Worm (Caenorhabditis elegans) whole organism, L3 larva: ENCODE measurements around the gene ril-2.

ENCODE experiments used
- R02D3.7 ChIP-seq: fragments of 150-350 bp; optimal IDR thresholded peaks from 2 replicates; lab custom pipeline; 2014; ENCODE audit warnings: missing biosample characterization, missing genetic modification characterization
- ZK546.5 ChIP-seq: sonication (generic microtip); optimal IDR thresholded peaks from 2 replicates; lab custom pipeline; 2017; ENCODE audit warnings: missing biosample characterization, missing genetic modification characterization
- aly-2 ChIP-seq: fragments of 150-350 bp; optimal IDR thresholded peaks from 2 replicates; lab custom pipeline; 2014; ENCODE audit warnings: missing biosample characterization, missing genetic modification characterization
- ama-1 ChIP-seq: fragments of 150-350 bp; optimal IDR thresholded peaks from 2 replicates; lab custom pipeline; 2018
- ceh-16 ChIP-seq: sonication (generic microtip); optimal IDR thresholded peaks from 2 replicates; lab custom pipeline; 2017; ENCODE audit warnings: missing biosample characterization, missing genetic modification characterization
- ceh-28 ChIP-seq: fragments of 150-350 bp; optimal IDR thresholded peaks from 2 replicates; lab custom pipeline; 2014; ENCODE audit warnings: missing biosample characterization, missing genetic modification reagents, missing genetic modification characterization
- ceh-82 ChIP-seq: fragments of 150-350 bp; optimal IDR thresholded peaks from 2 replicates; lab custom pipeline; 2014; ENCODE audit warnings: missing biosample characterization, missing genetic modification characterization
- ceh-9 ChIP-seq: sonication (generic microtip); optimal IDR thresholded peaks from 2 replicates; lab custom pipeline; 2018; ENCODE audit warnings: missing biosample characterization, missing genetic modification characterization
- daf-12 ChIP-seq: fragments of 150-350 bp; optimal IDR thresholded peaks from 2 replicates; lab custom pipeline; 2014; ENCODE audit warnings: missing biosample characterization, missing genetic modification reagents, missing genetic modification characterization
- egl-27 ChIP-seq: sonication (generic microtip); optimal IDR thresholded peaks from 4 replicates; lab custom pipeline; 2017; ENCODE audit warnings: missing biosample characterization, missing genetic modification reagents, missing genetic modification characterization
- egl-5 ChIP-seq: fragments of 150-350 bp; optimal IDR thresholded peaks from 2 replicates; lab custom pipeline; 2017; ENCODE audit warnings: missing biosample characterization, missing genetic modification reagents, missing genetic modification characterization, inconsistent platforms
- elt-1 ChIP-seq: fragments of 150-350 bp; optimal IDR thresholded peaks from 2 replicates; lab custom pipeline; 2014; ENCODE audit warnings: missing biosample characterization, missing genetic modification characterization
- elt-2 ChIP-seq: sonication (generic microtip); optimal IDR thresholded peaks from 2 replicates; lab custom pipeline; 2016; ENCODE audit warnings: missing genetic modification reagents, mild to moderate bottlenecking, missing genetic modification characterization, missing compliant biosample characterization
- elt-3 ChIP-seq, 3 experiments: fragments of 150-350 bp in 1 of 3; sonication (generic microtip) in 2 of 3; optimal IDR thresholded peaks; 2 replicates in 2 of 3; 4 replicates in 1 of 3; lab custom pipeline; 2014 to 2017; ENCODE audit warnings: missing biosample characterization in 3 of 3, missing genetic modification characterization in 3 of 3
- eor-1 ChIP-seq, 2 experiments: fragments of 150-350 bp; optimal IDR thresholded peaks; 2 replicates each; lab custom pipeline; 2014 to 2018; ENCODE audit warnings: missing biosample characterization in 2 of 2, missing genetic modification characterization in 2 of 2
- fkh-10 ChIP-seq: sonication (generic microtip); optimal IDR thresholded peaks from 2 replicates; lab custom pipeline; 2017; ENCODE audit warnings: missing biosample characterization, missing genetic modification reagents, missing genetic modification characterization
- fkh-2 ChIP-seq: fragments of 150-350 bp; optimal IDR thresholded peaks from 2 replicates; lab custom pipeline; 2014; ENCODE audit warnings: missing biosample characterization, missing genetic modification reagents, missing genetic modification characterization
- fos-1 ChIP-seq: fragments of 150-350 bp; optimal IDR thresholded peaks from 2 replicates; lab custom pipeline; 2014; ENCODE audit warnings: missing biosample characterization, missing genetic modification characterization
- hmg-11 ChIP-seq: sonication (generic microtip); optimal IDR thresholded peaks from 2 replicates; lab custom pipeline; 2016; ENCODE audit warnings: missing genetic modification characterization, missing compliant biosample characterization
- jun-1 ChIP-seq: fragments of 150-350 bp; optimal IDR thresholded peaks from 2 replicates; lab custom pipeline; 2014; ENCODE audit warnings: missing biosample characterization, missing genetic modification reagents, missing genetic modification characterization
- lin-15B ChIP-seq: fragments of 150-350 bp; optimal IDR thresholded peaks from 2 replicates; lab custom pipeline; 2014; ENCODE audit warnings: missing biosample characterization, missing genetic modification characterization
- lin-39 ChIP-seq: fragments of 150-350 bp; optimal IDR thresholded peaks from 2 replicates; lab custom pipeline; 2018; ENCODE audit warnings: missing biosample characterization, missing genetic modification reagents, missing genetic modification characterization
- lsy-12 ChIP-seq: sonication (generic microtip); optimal IDR thresholded peaks from 2 replicates; lab custom pipeline; 2016; ENCODE audit warnings: mild to moderate bottlenecking, missing genetic modification characterization, missing compliant biosample characterization
- mdl-1 ChIP-seq: fragments of 150-350 bp; optimal IDR thresholded peaks from 2 replicates; lab custom pipeline; 2014; ENCODE audit warnings: missing biosample characterization, missing genetic modification characterization
- mml-1 ChIP-seq: fragments of 150-350 bp; sonication (generic microtip); optimal IDR thresholded peaks from 3 replicates; lab custom pipeline; 2014; ENCODE audit warnings: missing biosample characterization, missing genetic modification characterization
- nfya-1 ChIP-seq: sonication (generic microtip); optimal IDR thresholded peaks from 2 replicates; lab custom pipeline; 2017; ENCODE audit warnings: missing genetic modification characterization, mild to moderate bottlenecking, missing compliant biosample characterization, antibody characterized with exemption, moderate library complexity; ENCODE audit not compliant: insufficient read depth
- nhr-11 ChIP-seq: fragments of 150-350 bp; optimal IDR thresholded peaks from 2 replicates; lab custom pipeline; 2014; ENCODE audit warnings: missing biosample characterization, missing genetic modification characterization
- nhr-12 ChIP-seq: fragments of 150-350 bp; optimal IDR thresholded peaks from 2 replicates; lab custom pipeline; 2014; ENCODE audit warnings: missing biosample characterization, missing genetic modification characterization
- nhr-23 ChIP-seq: fragments of 150-350 bp; optimal IDR thresholded peaks from 2 replicates; lab custom pipeline; 2014; ENCODE audit warnings: missing biosample characterization, missing genetic modification reagents, missing genetic modification characterization
- nhr-237 ChIP-seq: fragments of 150-350 bp; optimal IDR thresholded peaks from 2 replicates; lab custom pipeline; 2014; ENCODE audit warnings: missing biosample characterization, missing genetic modification characterization
- nhr-25 ChIP-seq: sonication (generic microtip); optimal IDR thresholded peaks from 2 replicates; lab custom pipeline; 2017; ENCODE audit warnings: missing biosample characterization, missing genetic modification characterization
- nhr-28 ChIP-seq: fragments of 150-350 bp; optimal IDR thresholded peaks from 2 replicates; lab custom pipeline; 2014; ENCODE audit warnings: missing biosample characterization, missing genetic modification characterization
- nhr-43 ChIP-seq: sonication (generic microtip); optimal IDR thresholded peaks from 2 replicates; lab custom pipeline; 2016; ENCODE audit warnings: mild to moderate bottlenecking, missing genetic modification characterization, missing compliant biosample characterization; ENCODE audit not compliant: poor library complexity, severe bottlenecking
- nhr-67 ChIP-seq: fragments of 150-350 bp; optimal IDR thresholded peaks from 2 replicates; lab custom pipeline; 2014; ENCODE audit warnings: missing biosample characterization, missing genetic modification characterization
- nhr-76 ChIP-seq: fragments of 150-350 bp; sonication (generic microtip); optimal IDR thresholded peaks from 5 replicates; lab custom pipeline; 2014; ENCODE audit warnings: missing biosample characterization, missing genetic modification characterization
- nhr-77 ChIP-seq: fragments of 150-350 bp; optimal IDR thresholded peaks from 2 replicates; lab custom pipeline; 2014; ENCODE audit warnings: missing biosample characterization, missing genetic modification characterization
- pha-4 ChIP-seq: fragments of 150-350 bp; optimal IDR thresholded peaks from 2 replicates; lab custom pipeline; 2014; ENCODE audit warnings: missing biosample characterization, missing genetic modification reagents, missing genetic modification characterization
- pqm-1 ChIP-seq: fragments of 150-350 bp; optimal IDR thresholded peaks from 2 replicates; lab custom pipeline; 2017; ENCODE audit warnings: missing biosample characterization, missing genetic modification characterization, inconsistent platforms
- sea-2 ChIP-seq: fragments of 150-350 bp; sonication (generic microtip); optimal IDR thresholded peaks from 4 replicates; lab custom pipeline; 2014; ENCODE audit warnings: missing biosample characterization, missing genetic modification reagents, missing genetic modification characterization
- skn-1 ChIP-seq: fragments of 150-350 bp; optimal IDR thresholded peaks from 2 replicates; lab custom pipeline; 2014; ENCODE audit warnings: missing biosample characterization, missing genetic modification characterization
- snpc-4 ChIP-seq: fragments of 150-350 bp; optimal IDR thresholded peaks from 2 replicates; lab custom pipeline; 2014; ENCODE audit warnings: missing biosample characterization, missing genetic modification characterization
- tbx-2 ChIP-seq: sonication (generic microtip); optimal IDR thresholded peaks from 2 replicates; lab custom pipeline; 2016; ENCODE audit warnings: mild to moderate bottlenecking, missing genetic modification characterization, missing compliant biosample characterization
- unc-39 ChIP-seq: sonication (generic microtip); optimal IDR thresholded peaks from 4 replicates; lab custom pipeline; 2017; ENCODE audit warnings: missing biosample characterization, missing genetic modification characterization
- unc-62 ChIP-seq: fragments of 150-350 bp; sonication (generic microtip); optimal IDR thresholded peaks from 4 replicates; lab custom pipeline; 2014; ENCODE audit warnings: missing biosample characterization, missing genetic modification reagents, missing genetic modification characterization
- zag-1 ChIP-seq: fragments of 150-350 bp; optimal IDR thresholded peaks from 2 replicates; lab custom pipeline; 2014; ENCODE audit warnings: missing biosample characterization, missing genetic modification characterization
- ztf-11 ChIP-seq: fragments of 150-350 bp; optimal IDR thresholded peaks from 2 replicates; lab custom pipeline; 2014; ENCODE audit warnings: missing biosample characterization, missing genetic modification characterization
- ztf-4 ChIP-seq: fragments of 150-350 bp; optimal IDR thresholded peaks from 2 replicates; lab custom pipeline; 2014; ENCODE audit warnings: missing biosample characterization, missing genetic modification characterization

Gene ril-2

DNA sequence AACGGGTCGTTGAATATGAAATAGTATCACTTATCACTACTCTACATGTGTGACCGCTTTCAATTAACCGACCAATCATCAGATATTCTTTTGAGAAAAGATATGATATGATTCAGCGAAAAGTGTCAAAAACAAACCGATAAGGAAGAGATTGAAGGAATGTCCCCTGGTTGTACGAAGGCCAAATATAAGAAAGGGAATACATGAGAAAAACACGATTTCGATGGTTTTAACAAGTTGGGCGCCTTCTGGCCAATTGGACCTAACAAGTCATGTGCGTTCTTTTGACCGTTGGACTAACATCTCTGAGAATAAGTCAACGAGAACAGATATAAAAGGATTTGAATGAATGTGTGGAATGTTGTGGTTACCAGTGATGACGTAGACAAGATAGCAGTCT lies 43.1 kb downstream of the ril-2 start:
- TF ChIP-seq egl-27 (no peak), skn-1 (tag; lab: Kevin White, UChicago) (no peak), nhr-25 (tag; lab: Kevin White, UChicago) (peak; percentile 57), ztf-11 (tag; lab: Kevin White, UChicago) (no peak), daf-12 (tag; lab: Kevin White, UChicago) (no peak), nhr-43 (tag; lab: Kevin White, UChicago) (peak; percentile 42), nhr-23 (tag; lab: Kevin White, UChicago) (peak; percentile 74), fkh-2 (tag; lab: Kevin White, UChicago) (no peak), ceh-9 (no peak)

DNA sequence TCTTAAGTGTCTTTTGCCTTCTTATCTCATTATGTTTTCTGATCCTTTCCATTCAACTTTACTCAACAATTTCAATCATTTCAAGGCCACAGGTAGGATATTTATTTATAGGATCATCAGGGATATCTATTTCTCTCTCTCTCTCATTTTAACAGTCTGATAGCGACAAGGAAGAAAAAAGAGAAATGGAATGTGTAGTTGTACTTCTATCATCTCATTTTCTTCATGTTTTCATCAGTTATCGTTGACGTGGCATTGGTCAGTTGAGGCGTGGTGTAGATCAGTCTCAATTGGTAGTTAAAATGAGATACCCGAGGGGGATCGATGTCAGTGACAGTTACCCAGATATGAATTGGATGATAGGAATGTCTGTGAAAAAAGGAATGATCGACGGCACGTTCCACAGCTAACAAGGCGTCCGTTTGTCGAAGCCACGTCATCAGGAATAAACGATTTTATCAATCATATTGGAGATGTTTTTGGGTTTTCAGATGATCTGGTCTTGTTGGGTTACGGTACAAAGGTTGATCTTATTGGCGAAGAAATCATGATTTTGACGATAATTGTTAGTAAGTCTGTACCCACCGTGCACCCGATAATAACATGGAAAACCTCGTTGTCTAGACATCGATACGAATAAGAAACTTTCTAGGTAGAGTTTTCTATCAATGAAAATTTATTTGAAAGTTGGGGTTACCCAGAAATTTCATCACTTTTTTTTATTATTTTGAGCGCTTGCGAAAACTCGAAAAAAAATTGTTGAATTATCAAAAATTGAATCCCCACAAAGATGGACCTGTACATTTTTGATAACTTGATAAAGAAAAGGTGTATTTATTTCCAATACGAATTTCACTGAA lies 44.6 kb downstream of the ril-2 start:
- TF ChIP-seq elt-2 (tag; lab: Kevin White, UChicago) (no peak), nhr-67 (tag; lab: Kevin White, UChicago) (no peak), ceh-9 (no peak), elt-3 (tag; optimal IDR thresholded peaks at IDR 0.05; lab: Kevin White, UChicago) (peak; percentile 52 to 84 (median 84)), sea-2 (no peak), daf-12 (tag; lab: Kevin White, UChicago) (no peak), pqm-1 (no peak), egl-5 (no peak), nfya-1 (tag; lab: Kevin White, UChicago) (no peak), nhr-25 (tag; lab: Kevin White, UChicago) (peak; percentile 58), nhr-43 (tag; lab: Kevin White, UChicago) (peak; percentile 63), snpc-4 (tag; lab: Kevin White, UChicago) (no peak), nhr-28 (no peak), pha-4 (tag; lab: Kevin White, UChicago) (no peak), hmg-11 (tag; lab: Kevin White, UChicago) (no peak), unc-62 (no peak), eor-1 (tag; optimal IDR thresholded peaks at IDR 0.05; lab: Kevin White, UChicago) (no peak), aly-2 (tag; lab: Kevin White, UChicago) (no peak), ama-1 (lab: Kevin White, UChicago) (peak; percentile 4), nhr-23 (tag; lab: Kevin White, UChicago) (peak; percentile 77), lin-15B (tag; lab: Kevin White, UChicago) (no peak), egl-27 (no peak), fkh-2 (tag; lab: Kevin White, UChicago) (no peak), ceh-28 (tag; lab: Kevin White, UChicago) (peak; percentile 42), unc-39 (tag; lab: Kevin White, UChicago) (no peak), nhr-77 (tag; lab: Kevin White, UChicago) (no peak), zag-1 (tag; lab: Kevin White, UChicago) (no peak), mdl-1 (no peak), nhr-11 (tag; lab: Kevin White, UChicago) (no peak), mml-1 (tag; lab: Kevin White, UChicago) (no peak), ztf-11 (tag; lab: Kevin White, UChicago) (no peak), skn-1 (tag; lab: Kevin White, UChicago) (no peak), ZK546.5 (tag; lab: Kevin White, UChicago) (no peak), nhr-237 (tag; lab: Kevin White, UChicago) (no peak), nhr-12 (tag; lab: Kevin White, UChicago) (no peak), nhr-76 (tag; lab: Kevin White, UChicago) (no peak), ztf-4 (tag; lab: Kevin White, UChicago) (no peak), elt-1 (tag; lab: Kevin White, UChicago) (no peak), jun-1 (tag; lab: Kevin White, UChicago) (no peak), lsy-12 (no peak), lin-39 (tag; lab: Kevin White, UChicago) (no peak), fkh-10 (GFP tag; lab: Kevin White, UChicago) (no peak), tbx-2 (tag; lab: Kevin White, UChicago) (peak; percentile 37), ceh-82 (no peak), ceh-16 (no peak), R02D3.7 (tag; lab: Kevin White, UChicago) (peak; percentile 34), fos-1 (no peak)
